Fruit fly (Drosophila melanogaster): ENCODE measurements around the gene COX7B.

- no peak for TF ChIP-seq CTCF (optimal IDR thresholded peaks at IDR 0.05)
- TF ChIP-seq CG8478 (optimal IDR thresholded peaks at IDR 0.05) = no peak
Measured at dm6 chr3L:17457695-17458242, 32.5 kb downstream of the COX7B start.

Data from S2 (cell line).